Worm (Caenorhabditis elegans) whole organism, L3 larva: ENCODE measurements around the gene F47B8.3.

Experiments
- R02D3.7 ChIP-seq: fragments of 150-350 bp; optimal IDR thresholded peaks from 2 replicates; lab custom pipeline; 2014; ENCODE audit warnings: missing biosample characterization, missing genetic modification characterization
- ZK546.5 ChIP-seq: sonication (generic microtip); optimal IDR thresholded peaks from 2 replicates; lab custom pipeline; 2017; ENCODE audit warnings: missing biosample characterization, missing genetic modification characterization
- aly-2 ChIP-seq: fragments of 150-350 bp; optimal IDR thresholded peaks from 2 replicates; lab custom pipeline; 2014; ENCODE audit warnings: missing biosample characterization, missing genetic modification characterization
- ama-1 ChIP-seq: fragments of 150-350 bp; optimal IDR thresholded peaks from 2 replicates; lab custom pipeline; 2018
- ceh-16 ChIP-seq: sonication (generic microtip); optimal IDR thresholded peaks from 2 replicates; lab custom pipeline; 2017; ENCODE audit warnings: missing biosample characterization, missing genetic modification characterization
- ceh-28 ChIP-seq: fragments of 150-350 bp; optimal IDR thresholded peaks from 2 replicates; lab custom pipeline; 2014; ENCODE audit warnings: missing biosample characterization, missing genetic modification reagents, missing genetic modification characterization
- ceh-82 ChIP-seq: fragments of 150-350 bp; optimal IDR thresholded peaks from 2 replicates; lab custom pipeline; 2014; ENCODE audit warnings: missing biosample characterization, missing genetic modification characterization
- ceh-9 ChIP-seq: sonication (generic microtip); optimal IDR thresholded peaks from 2 replicates; lab custom pipeline; 2018; ENCODE audit warnings: missing biosample characterization, missing genetic modification characterization
- daf-12 ChIP-seq: fragments of 150-350 bp; optimal IDR thresholded peaks from 2 replicates; lab custom pipeline; 2014; ENCODE audit warnings: missing biosample characterization, missing genetic modification reagents, missing genetic modification characterization
- egl-27 ChIP-seq: sonication (generic microtip); optimal IDR thresholded peaks from 4 replicates; lab custom pipeline; 2017; ENCODE audit warnings: missing biosample characterization, missing genetic modification reagents, missing genetic modification characterization
- egl-5 ChIP-seq: fragments of 150-350 bp; optimal IDR thresholded peaks from 2 replicates; lab custom pipeline; 2017; ENCODE audit warnings: missing biosample characterization, missing genetic modification reagents, missing genetic modification characterization, inconsistent platforms
- elt-1 ChIP-seq: fragments of 150-350 bp; optimal IDR thresholded peaks from 2 replicates; lab custom pipeline; 2014; ENCODE audit warnings: missing biosample characterization, missing genetic modification characterization
- elt-2 ChIP-seq: sonication (generic microtip); optimal IDR thresholded peaks from 2 replicates; lab custom pipeline; 2016; ENCODE audit warnings: missing genetic modification reagents, mild to moderate bottlenecking, missing genetic modification characterization, missing compliant biosample characterization
- elt-3 ChIP-seq, 3 experiments: fragments of 150-350 bp in 1 of 3; sonication (generic microtip) in 2 of 3; optimal IDR thresholded peaks; 2 replicates in 2 of 3; 4 replicates in 1 of 3; lab custom pipeline; 2014 to 2017; ENCODE audit warnings: missing biosample characterization in 3 of 3, missing genetic modification characterization in 3 of 3
- eor-1 ChIP-seq, 2 experiments: fragments of 150-350 bp; optimal IDR thresholded peaks; 2 replicates each; lab custom pipeline; 2014 to 2018; ENCODE audit warnings: missing biosample characterization in 2 of 2, missing genetic modification characterization in 2 of 2
- fkh-10 ChIP-seq: sonication (generic microtip); optimal IDR thresholded peaks from 2 replicates; lab custom pipeline; 2017; ENCODE audit warnings: missing biosample characterization, missing genetic modification reagents, missing genetic modification characterization
- fkh-2 ChIP-seq: fragments of 150-350 bp; optimal IDR thresholded peaks from 2 replicates; lab custom pipeline; 2014; ENCODE audit warnings: missing biosample characterization, missing genetic modification reagents, missing genetic modification characterization
- fos-1 ChIP-seq: fragments of 150-350 bp; optimal IDR thresholded peaks from 2 replicates; lab custom pipeline; 2014; ENCODE audit warnings: missing biosample characterization, missing genetic modification characterization
- hmg-11 ChIP-seq: sonication (generic microtip); optimal IDR thresholded peaks from 2 replicates; lab custom pipeline; 2016; ENCODE audit warnings: missing genetic modification characterization, missing compliant biosample characterization
- jun-1 ChIP-seq: fragments of 150-350 bp; optimal IDR thresholded peaks from 2 replicates; lab custom pipeline; 2014; ENCODE audit warnings: missing biosample characterization, missing genetic modification reagents, missing genetic modification characterization
- lin-15B ChIP-seq: fragments of 150-350 bp; optimal IDR thresholded peaks from 2 replicates; lab custom pipeline; 2014; ENCODE audit warnings: missing biosample characterization, missing genetic modification characterization
- lin-39 ChIP-seq: fragments of 150-350 bp; optimal IDR thresholded peaks from 2 replicates; lab custom pipeline; 2018; ENCODE audit warnings: missing biosample characterization, missing genetic modification reagents, missing genetic modification characterization
- lsy-12 ChIP-seq: sonication (generic microtip); optimal IDR thresholded peaks from 2 replicates; lab custom pipeline; 2016; ENCODE audit warnings: mild to moderate bottlenecking, missing genetic modification characterization, missing compliant biosample characterization
- mdl-1 ChIP-seq: fragments of 150-350 bp; optimal IDR thresholded peaks from 2 replicates; lab custom pipeline; 2014; ENCODE audit warnings: missing biosample characterization, missing genetic modification characterization
- mml-1 ChIP-seq: fragments of 150-350 bp; sonication (generic microtip); optimal IDR thresholded peaks from 3 replicates; lab custom pipeline; 2014; ENCODE audit warnings: missing biosample characterization, missing genetic modification characterization
- nfya-1 ChIP-seq: sonication (generic microtip); optimal IDR thresholded peaks from 2 replicates; lab custom pipeline; 2017; ENCODE audit warnings: missing genetic modification characterization, mild to moderate bottlenecking, missing compliant biosample characterization, antibody characterized with exemption, moderate library complexity; ENCODE audit not compliant: insufficient read depth
- nhr-11 ChIP-seq: fragments of 150-350 bp; optimal IDR thresholded peaks from 2 replicates; lab custom pipeline; 2014; ENCODE audit warnings: missing biosample characterization, missing genetic modification characterization
- nhr-12 ChIP-seq: fragments of 150-350 bp; optimal IDR thresholded peaks from 2 replicates; lab custom pipeline; 2014; ENCODE audit warnings: missing biosample characterization, missing genetic modification characterization
- nhr-23 ChIP-seq: fragments of 150-350 bp; optimal IDR thresholded peaks from 2 replicates; lab custom pipeline; 2014; ENCODE audit warnings: missing biosample characterization, missing genetic modification reagents, missing genetic modification characterization
- nhr-237 ChIP-seq: fragments of 150-350 bp; optimal IDR thresholded peaks from 2 replicates; lab custom pipeline; 2014; ENCODE audit warnings: missing biosample characterization, missing genetic modification characterization
- nhr-25 ChIP-seq: sonication (generic microtip); optimal IDR thresholded peaks from 2 replicates; lab custom pipeline; 2017; ENCODE audit warnings: missing biosample characterization, missing genetic modification characterization
- nhr-28 ChIP-seq: fragments of 150-350 bp; optimal IDR thresholded peaks from 2 replicates; lab custom pipeline; 2014; ENCODE audit warnings: missing biosample characterization, missing genetic modification characterization
- nhr-43 ChIP-seq: sonication (generic microtip); optimal IDR thresholded peaks from 2 replicates; lab custom pipeline; 2016; ENCODE audit warnings: mild to moderate bottlenecking, missing genetic modification characterization, missing compliant biosample characterization; ENCODE audit not compliant: poor library complexity, severe bottlenecking
- nhr-67 ChIP-seq: fragments of 150-350 bp; optimal IDR thresholded peaks from 2 replicates; lab custom pipeline; 2014; ENCODE audit warnings: missing biosample characterization, missing genetic modification characterization
- nhr-76 ChIP-seq: fragments of 150-350 bp; sonication (generic microtip); optimal IDR thresholded peaks from 5 replicates; lab custom pipeline; 2014; ENCODE audit warnings: missing biosample characterization, missing genetic modification characterization
- nhr-77 ChIP-seq: fragments of 150-350 bp; optimal IDR thresholded peaks from 2 replicates; lab custom pipeline; 2014; ENCODE audit warnings: missing biosample characterization, missing genetic modification characterization
- pha-4 ChIP-seq: fragments of 150-350 bp; optimal IDR thresholded peaks from 2 replicates; lab custom pipeline; 2014; ENCODE audit warnings: missing biosample characterization, missing genetic modification reagents, missing genetic modification characterization
- pqm-1 ChIP-seq: fragments of 150-350 bp; optimal IDR thresholded peaks from 2 replicates; lab custom pipeline; 2017; ENCODE audit warnings: missing biosample characterization, missing genetic modification characterization, inconsistent platforms
- sea-2 ChIP-seq: fragments of 150-350 bp; sonication (generic microtip); optimal IDR thresholded peaks from 4 replicates; lab custom pipeline; 2014; ENCODE audit warnings: missing biosample characterization, missing genetic modification reagents, missing genetic modification characterization
- skn-1 ChIP-seq: fragments of 150-350 bp; optimal IDR thresholded peaks from 2 replicates; lab custom pipeline; 2014; ENCODE audit warnings: missing biosample characterization, missing genetic modification characterization
- snpc-4 ChIP-seq: fragments of 150-350 bp; optimal IDR thresholded peaks from 2 replicates; lab custom pipeline; 2014; ENCODE audit warnings: missing biosample characterization, missing genetic modification characterization
- tbx-2 ChIP-seq: sonication (generic microtip); optimal IDR thresholded peaks from 2 replicates; lab custom pipeline; 2016; ENCODE audit warnings: mild to moderate bottlenecking, missing genetic modification characterization, missing compliant biosample characterization
- unc-39 ChIP-seq: sonication (generic microtip); optimal IDR thresholded peaks from 4 replicates; lab custom pipeline; 2017; ENCODE audit warnings: missing biosample characterization, missing genetic modification characterization
- unc-62 ChIP-seq: fragments of 150-350 bp; sonication (generic microtip); optimal IDR thresholded peaks from 4 replicates; lab custom pipeline; 2014; ENCODE audit warnings: missing biosample characterization, missing genetic modification reagents, missing genetic modification characterization
- zag-1 ChIP-seq: fragments of 150-350 bp; optimal IDR thresholded peaks from 2 replicates; lab custom pipeline; 2014; ENCODE audit warnings: missing biosample characterization, missing genetic modification characterization
- ztf-4 ChIP-seq: fragments of 150-350 bp; optimal IDR thresholded peaks from 2 replicates; lab custom pipeline; 2014; ENCODE audit warnings: missing biosample characterization, missing genetic modification characterization

The F47B8.3 gene

DNA sequence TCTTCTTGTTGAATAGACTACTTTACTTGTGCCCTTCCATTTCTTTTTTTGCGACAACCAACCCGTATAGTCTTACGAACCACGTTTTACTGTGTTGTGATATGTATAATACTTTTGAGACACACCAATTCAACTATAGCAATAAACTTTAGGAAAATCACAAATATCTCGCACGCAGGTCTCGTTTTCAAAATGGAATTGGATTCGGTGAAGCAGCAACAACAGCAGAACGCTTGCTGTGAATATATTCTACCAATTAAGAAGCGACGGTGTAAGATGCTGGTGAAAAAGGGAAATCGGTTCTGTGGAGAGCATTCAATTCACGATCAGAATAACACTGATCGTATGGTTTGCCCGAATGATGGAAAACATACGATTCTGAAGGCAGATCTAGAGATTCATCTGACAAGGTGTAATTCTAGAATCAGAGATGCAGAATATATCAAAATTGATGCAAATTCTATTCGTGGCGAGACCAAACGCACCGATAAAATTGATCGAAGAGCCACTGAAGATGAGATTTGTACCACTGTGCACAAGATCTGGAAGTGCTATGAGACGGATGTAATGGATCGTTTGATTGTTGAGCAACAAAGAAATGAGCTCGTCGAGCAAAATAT lies 31.6 kb upstream of the F47B8.3 start, which contains the start of gene Y49A3A.3:
Gene Y49A3A.3, plus strand, starts transcription at position 153 of the 620 bp plus-strand sequence.
- TF ChIP-seq mdl-1 (tag; lab: Kevin White, UChicago) (no peak), elt-3 (tag; optimal IDR thresholded peaks at IDR 0.05; lab: Kevin White, UChicago) (peak in 1 of 3 experiments; percentile 57), pqm-1 (tag; lab: Kevin White, UChicago) (peak; percentile 39), jun-1 (tag; lab: Kevin White, UChicago) (peak; percentile 41), nhr-28 (no peak), nhr-12 (no peak), pha-4 (no peak), fos-1 (no peak), daf-12 (tag; lab: Kevin White, UChicago) (no peak), snpc-4 (tag; lab: Kevin White, UChicago) (no peak), mml-1 (tag; lab: Kevin White, UChicago) (no peak), ZK546.5 (tag; lab: Kevin White, UChicago) (no peak), nhr-67 (tag; lab: Kevin White, UChicago) (no peak), nhr-77 (tag; lab: Kevin White, UChicago) (peak; percentile 65), sea-2 (no peak), nhr-237 (no peak), ceh-16 (tag; lab: Kevin White, UChicago) (no peak), ceh-9 (tag; lab: Kevin White, UChicago) (no peak), ztf-4 (tag; lab: Kevin White, UChicago) (no peak), fkh-10 (no peak), skn-1 (tag; lab: Kevin White, UChicago) (no peak), ama-1 (lab: Kevin White, UChicago) (peak; percentile 66), tbx-2 (tag; lab: Kevin White, UChicago) (peak; percentile 53), fkh-2 (tag; lab: Kevin White, UChicago) (no peak), aly-2 (peak; percentile 95), nhr-23 (tag; lab: Kevin White, UChicago) (no peak), nhr-11 (tag; lab: Kevin White, UChicago) (no peak), unc-62 (no peak), eor-1 (tag; optimal IDR thresholded peaks at IDR 0.05; lab: Kevin White, UChicago) (no peak), nhr-76 (no peak), elt-1 (no peak), egl-27 (no peak), nfya-1 (no peak), elt-2 (tag; lab: Kevin White, UChicago) (peak; percentile 48), R02D3.7 (tag; lab: Kevin White, UChicago) (no peak), nhr-43 (tag; lab: Kevin White, UChicago) (peak; percentile 69), nhr-25 (tag; lab: Kevin White, UChicago) (peak; percentile 49), hmg-11 (tag; lab: Kevin White, UChicago) (no peak), lin-39 (tag; lab: Kevin White, UChicago) (no peak), lin-15B (no peak), unc-39 (no peak), zag-1 (tag; lab: Kevin White, UChicago) (no peak), ceh-28 (tag; lab: Kevin White, UChicago) (no peak), ceh-82 (tag; lab: Kevin White, UChicago) (peak; percentile 9), egl-5 (no peak), lsy-12 (peak; percentile 40)

DNA sequence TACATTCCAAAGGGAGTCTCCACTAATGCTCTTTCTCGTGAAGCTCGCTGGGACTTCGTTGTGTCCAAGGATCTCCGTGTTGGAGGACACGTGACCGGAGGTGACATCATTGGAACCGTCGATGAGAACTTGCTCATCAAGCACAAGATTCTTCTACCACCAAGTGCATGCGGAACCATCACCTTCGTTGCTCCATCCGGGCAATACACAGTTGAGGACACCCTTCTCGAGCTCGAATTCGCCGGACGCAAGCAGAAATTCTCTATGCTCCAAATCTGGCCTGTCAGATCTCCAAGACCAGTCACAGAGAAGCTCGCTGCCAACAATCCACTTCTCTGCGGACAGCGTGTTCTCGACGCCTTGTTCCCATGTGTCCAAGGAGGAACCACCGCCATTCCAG lies 29.2 kb upstream of the F47B8.3 start:
- TF ChIP-seq R02D3.7 (tag; lab: Kevin White, UChicago) (no peak), nfya-1 (no peak), aly-2 (no peak), nhr-77 (tag; lab: Kevin White, UChicago) (no peak), mdl-1 (tag; lab: Kevin White, UChicago) (no peak), ceh-82 (tag; lab: Kevin White, UChicago) (no peak), nhr-67 (tag; lab: Kevin White, UChicago) (no peak), ceh-28 (tag; lab: Kevin White, UChicago) (no peak), unc-39 (no peak), ceh-16 (tag; lab: Kevin White, UChicago) (no peak), tbx-2 (tag; lab: Kevin White, UChicago) (no peak)
